Fruit fly (Drosophila melanogaster) whole organism, wandering third instar larva: Measurements from ENCODE around the gene CG3386.

Experiments
- Abd-B ChIP-seq: fragments of >200 bp; optimal IDR thresholded peaks from 2 replicates; lab custom pipeline; 2017; ENCODE audit warnings: missing biosample characterization, missing genetic modification characterization
- CG32264 ChIP-seq: fragments of 200-800 bp; sonication (Bioruptor generic); optimal IDR thresholded peaks from 2 replicates; lab custom pipeline; 2016; ENCODE audit warnings: missing biosample characterization, missing genetic modification characterization
- CG9705 ChIP-seq: fragments of 200-800 bp; sonication (Bioruptor generic); optimal IDR thresholded peaks from 2 replicates; lab custom pipeline; 2018; ENCODE audit warnings: missing biosample characterization, mild to moderate bottlenecking, missing genetic modification characterization
- Dfd ChIP-seq: fragments of >200 bp; optimal IDR thresholded peaks from 2 replicates; lab custom pipeline; 2017; ENCODE audit warnings: missing biosample characterization, missing genetic modification characterization
- Dif ChIP-seq: fragments of 200-275, 200-300 bp; sonication (Bioruptor generic); optimal IDR thresholded peaks from 2 replicates; lab custom pipeline; 2018; ENCODE audit warnings: missing biosample characterization, missing genetic modification characterization; ENCODE audit not compliant: partially characterized antibody
- GATAd ChIP-seq: sonication (Bioruptor generic); optimal IDR thresholded peaks from 2 replicates; lab custom pipeline; 2016; ENCODE audit warnings: missing biosample characterization, missing genetic modification characterization
- HLH106 ChIP-seq: fragments of 200-800 bp; optimal IDR thresholded peaks from 3 replicates; lab custom pipeline; 2019; ENCODE audit warnings: missing biosample characterization, mild to moderate bottlenecking, missing genetic modification characterization, moderate library complexity
- Hnf4 ChIP-seq: fragments of 200-800 bp; sonication (Bioruptor generic); optimal IDR thresholded peaks from 2 replicates; lab custom pipeline; 2016; ENCODE audit warnings: missing biosample characterization, mild to moderate bottlenecking, missing genetic modification characterization
- Hr78 ChIP-seq: fragments of >200 bp; optimal IDR thresholded peaks from 2 replicates; lab custom pipeline; 2017; ENCODE audit warnings: missing biosample characterization, missing genetic modification characterization
- Hr83 ChIP-seq: fragments of 200-300 bp; sonication (Bioruptor generic); optimal IDR thresholded peaks from 2 replicates; lab custom pipeline; 2016; ENCODE audit warnings: missing biosample characterization, mild to moderate bottlenecking, missing genetic modification characterization, moderate library complexity; ENCODE audit not compliant: poor library complexity, severe bottlenecking
- Jra ChIP-seq: sonication (Bioruptor generic); optimal IDR thresholded peaks from 2 replicates; lab custom pipeline; 2016; ENCODE audit warnings: missing biosample characterization, missing genetic modification characterization
- Mio ChIP-seq: sonication (Bioruptor generic); optimal IDR thresholded peaks from 2 replicates; lab custom pipeline; 2016; ENCODE audit warnings: missing biosample characterization, missing genetic modification characterization
- N ChIP-seq: fragments of >200 bp; optimal IDR thresholded peaks from 2 replicates; lab custom pipeline; 2018; ENCODE audit warnings: missing biosample characterization, missing external identifiers, missing genetic modification characterization
- OdsH ChIP-seq: fragments of 200-800 bp; sonication (Bioruptor generic); optimal IDR thresholded peaks from 2 replicates; lab custom pipeline; 2016; ENCODE audit warnings: missing biosample characterization, mild to moderate bottlenecking, missing genetic modification characterization
- Rel ChIP-seq, 2 experiments: fragments of 200-800 bp; sonication (Bioruptor generic) in 1 of 2; optimal IDR thresholded peaks; 2 replicates in 1 of 2; 3 replicates in 1 of 2; lab custom pipeline; 2016 to 2019; ENCODE audit warnings: mild to moderate bottlenecking in 2 of 2, missing biosample characterization in 2 of 2, missing genetic modification characterization in 2 of 2, moderate library complexity in 1 of 2
- Sp1 ChIP-seq: fragments of 200-800 bp; sonication (Bioruptor generic); optimal IDR thresholded peaks from 3 replicates; lab custom pipeline; 2019; ENCODE audit warnings: missing biosample characterization, mild to moderate bottlenecking, missing genetic modification characterization, moderate library complexity
- Vsx2 ChIP-seq: fragments of 200-300, 225-300 bp; sonication (Bioruptor generic); optimal IDR thresholded peaks from 2 replicates; lab custom pipeline; 2018; ENCODE audit warnings: missing biosample characterization, missing genetic modification characterization; ENCODE audit not compliant: partially characterized antibody
- br ChIP-seq: fragments of 200-800 bp; sonication (Bioruptor generic); optimal IDR thresholded peaks from 2 replicates; lab custom pipeline; 2016; ENCODE audit warnings: missing biosample characterization, missing genetic modification characterization
- brk ChIP-seq: fragments of 200-800 bp; sonication (Bioruptor generic); optimal IDR thresholded peaks from 2 replicates; lab custom pipeline; 2016; ENCODE audit warnings: missing biosample characterization, mild to moderate bottlenecking, missing genetic modification characterization
- dl ChIP-seq, 2 experiments: fragments of 175-275, 200-275 bp in 1 of 2; fragments of 200-275 bp in 1 of 2; sonication (Bioruptor generic); optimal IDR thresholded peaks; lab custom pipeline; 2018; ENCODE audit warnings: mild to moderate bottlenecking in 2 of 2, missing biosample characterization in 2 of 2, missing genetic modification characterization in 2 of 2, moderate library complexity in 2 of 2; ENCODE audit not compliant: partially characterized antibody in 2 of 2, insufficient read depth in 1 of 2
- dsf ChIP-seq: sonication (Bioruptor generic); optimal IDR thresholded peaks from 2 replicates; lab custom pipeline; 2016; ENCODE audit warnings: missing biosample characterization, missing genetic modification characterization, borderline replicate concordance
- ey ChIP-seq: fragments of 200-800 bp; sonication (Bioruptor generic); optimal IDR thresholded peaks from 2 replicates; lab custom pipeline; 2016; ENCODE audit warnings: missing biosample characterization, missing genetic modification characterization
- foxo ChIP-seq, 2 experiments: fragments of 200-800 bp; sonication (Bioruptor generic); optimal IDR thresholded peaks; 2 replicates in 1 of 2; 3 replicates in 1 of 2; lab custom pipeline; 2016 to 2017; ENCODE audit warnings: missing biosample characterization in 2 of 2, missing genetic modification characterization in 2 of 2
- fru ChIP-seq: fragments of 200-800 bp; sonication (Bioruptor generic); optimal IDR thresholded peaks from 3 replicates; lab custom pipeline; 2016; ENCODE audit warnings: missing biosample characterization, mild to moderate bottlenecking, missing genetic modification characterization
- h ChIP-seq: fragments of 200-800 bp; sonication (Bioruptor generic); optimal IDR thresholded peaks from 3 replicates; lab custom pipeline; 2016; ENCODE audit warnings: missing biosample characterization, mild to moderate bottlenecking, missing genetic modification characterization
- jim ChIP-seq: fragments of 175-275, 200-325 bp; sonication (Bioruptor generic); optimal IDR thresholded peaks from 2 replicates; lab custom pipeline; 2016; ENCODE audit warnings: missing biosample characterization, mild to moderate bottlenecking, missing genetic modification characterization
- lola ChIP-seq: fragments of >200 bp; optimal IDR thresholded peaks from 2 replicates; lab custom pipeline; 2017; ENCODE audit warnings: missing biosample characterization, missing genetic modification characterization
- pan ChIP-seq: fragments of >200 bp; optimal IDR thresholded peaks from 2 replicates; lab custom pipeline; 2017
- psq ChIP-seq: fragments of 200-800 bp; sonication (Bioruptor generic); optimal IDR thresholded peaks from 3 replicates; lab custom pipeline; 2017; ENCODE audit warnings: missing biosample characterization, mild to moderate bottlenecking, missing genetic modification characterization, moderate library complexity
- rgr ChIP-seq: fragments of 200-800 bp; sonication (Bioruptor generic); optimal IDR thresholded peaks from 3 replicates; lab custom pipeline; 2016; ENCODE audit warnings: missing biosample characterization, mild to moderate bottlenecking, missing genetic modification characterization
- sage ChIP-seq: fragments of 200-800 bp; sonication (Bioruptor generic); optimal IDR thresholded peaks from 2 replicates; lab custom pipeline; 2016; ENCODE audit warnings: missing biosample characterization, mild to moderate bottlenecking, missing genetic modification characterization
- sv ChIP-seq: fragments of 200-800 bp; sonication (Bioruptor generic); optimal IDR thresholded peaks from 3 replicates; lab custom pipeline; 2016; ENCODE audit warnings: missing biosample characterization, missing genetic modification characterization
- tai ChIP-seq: sonication (Bioruptor generic); optimal IDR thresholded peaks from 2 replicates; lab custom pipeline; 2016; ENCODE audit warnings: missing biosample characterization, missing genetic modification characterization
- usp ChIP-seq: fragments of >200 bp; optimal IDR thresholded peaks from 2 replicates; lab custom pipeline; 2017; ENCODE audit warnings: missing biosample characterization, missing genetic modification characterization
- woc ChIP-seq: sonication (Bioruptor generic); optimal IDR thresholded peaks from 2 replicates; lab custom pipeline; 2016; ENCODE audit warnings: missing biosample characterization, mild to moderate bottlenecking, missing genetic modification characterization

The CG3386 gene

DNA sequence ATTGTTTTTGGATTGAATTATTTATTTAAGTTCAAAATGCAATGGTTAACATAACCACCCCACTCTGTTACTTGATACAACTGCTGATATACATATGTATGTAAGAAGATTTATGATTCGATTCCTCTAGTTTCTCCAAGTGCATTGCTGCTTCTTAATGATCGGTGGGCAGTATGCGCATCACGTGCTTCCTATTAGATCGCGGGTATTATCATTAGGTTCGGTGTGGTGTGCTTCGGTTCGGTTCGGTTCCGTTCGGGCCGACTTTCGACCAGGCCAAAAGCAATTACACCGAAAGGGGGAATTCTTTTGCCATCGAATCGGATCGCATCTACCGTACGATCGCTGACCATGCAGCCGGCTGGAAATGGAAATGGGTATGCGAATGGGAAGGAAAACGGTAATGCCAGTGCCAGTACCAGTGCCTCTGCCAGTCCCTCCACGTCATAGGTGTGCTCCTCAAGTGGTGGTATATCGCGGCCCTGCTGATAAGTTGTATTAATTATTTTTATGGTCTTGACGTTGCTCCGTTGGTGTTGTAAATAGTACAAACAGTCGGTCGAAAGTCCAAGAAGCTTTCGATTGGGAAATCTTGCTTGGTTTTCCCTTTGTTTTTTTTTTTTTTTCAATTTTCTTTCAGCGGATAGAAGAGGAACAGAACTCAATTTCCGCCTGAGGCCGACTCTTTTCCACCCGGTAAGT is 44.8 kb downstream of the CG3386 start:
- no peak for TF ChIP-seq Rel (GFP tag; optimal IDR thresholded peaks at IDR 0.05; lab: Kevin White, UChicago)
- TF ChIP-seq Rel (tag; optimal IDR thresholded peaks at IDR 0.05; lab: Kevin White, UChicago), result peak; percentile 76
- no peak for TF ChIP-seq CG32264

DNA sequence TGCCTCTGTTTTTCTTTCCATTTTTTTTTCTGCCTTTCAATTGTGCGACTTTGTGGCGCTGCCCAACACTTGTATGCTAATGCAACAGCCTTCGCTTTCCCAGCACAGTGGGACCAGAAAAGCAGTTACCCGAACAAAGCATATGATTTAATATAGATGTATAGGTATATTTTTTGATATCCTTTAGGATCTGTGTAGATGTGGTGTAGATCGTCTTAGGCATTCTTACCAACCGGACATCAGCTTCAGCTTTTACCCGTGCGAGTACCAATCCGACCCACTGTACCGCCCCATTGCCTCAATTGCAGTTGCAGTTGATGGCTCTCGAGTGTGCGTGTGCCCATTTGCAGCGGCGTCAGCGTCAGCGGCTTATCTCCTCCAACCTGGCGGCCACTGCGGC is 45.8 kb downstream of the CG3386 start:
- TF ChIP-seq usp (no peak), pan (lab: Kevin White, UChicago) (no peak), jim (GFP tag; lab: Kevin White, UChicago) (no peak), psq (no peak), Sp1 (GFP tag; lab: Kevin White, UChicago) (no peak), rgr (GFP tag; lab: Kevin White, UChicago) (peak; percentile 30), Dif (no peak), Mio (GFP tag; lab: Kevin White, UChicago) (no peak), tai (GFP tag; lab: Kevin White, UChicago) (no peak), Vsx2 (GFP tag; lab: Kevin White, UChicago) (no peak), fru (GFP tag; lab: Kevin White, UChicago) (peak; percentile 34), CG9705 (GFP tag; lab: Kevin White, UChicago) (no peak), dsf (GFP tag; lab: Kevin White, UChicago) (no peak), Abd-B (no peak), OdsH (peak; percentile 3), sv (GFP tag; lab: Kevin White, UChicago) (no peak), brk (GFP tag; lab: Kevin White, UChicago) (no peak), foxo (GFP tag; optimal IDR thresholded peaks at IDR 0.05; lab: Kevin White, UChicago) (peak in 1 of 2 experiments; percentile 36), Dfd (GFP tag; lab: Kevin White, UChicago) (no peak), h (GFP tag; lab: Kevin White, UChicago) (peak; percentile 10), woc (GFP tag; lab: Kevin White, UChicago) (no peak), HLH106 (no peak), CG32264 (no peak), Hnf4 (GFP tag; lab: Kevin White, UChicago) (no peak), ey (GFP tag; lab: Kevin White, UChicago) (peak; percentile 27), lola (GFP tag; lab: Kevin White, UChicago) (no peak), br (GFP tag; lab: Kevin White, UChicago) (peak; percentile 24), GATAd (no peak)

DNA sequence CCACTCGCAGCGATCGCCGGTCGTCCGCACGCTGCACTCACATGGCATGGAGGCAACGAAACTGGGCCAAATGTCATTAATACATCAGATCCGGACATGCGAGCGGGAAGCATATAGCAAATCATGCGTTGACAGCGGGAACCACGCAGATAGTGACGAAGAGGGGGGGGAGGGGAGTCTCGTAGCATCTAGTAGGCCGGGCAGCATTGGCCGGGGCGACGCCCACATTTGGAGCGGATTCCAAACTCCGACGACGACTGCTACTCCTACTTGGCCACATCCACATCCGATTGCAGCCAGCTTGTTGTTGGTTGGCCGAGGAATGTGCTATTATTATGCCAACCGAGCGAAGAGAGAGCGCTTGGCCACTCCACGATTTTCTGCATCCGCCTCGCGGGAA is 46.7 kb downstream of the CG3386 start:
- TF ChIP-seq sage (no peak), dsf (GFP tag; lab: Kevin White, UChicago) (no peak), ey (GFP tag; lab: Kevin White, UChicago) (no peak), Hr83 (GFP tag; lab: Kevin White, UChicago) (no peak), pan (lab: Kevin White, UChicago) (no peak), CG32264 (no peak), br (GFP tag; lab: Kevin White, UChicago) (no peak)

DNA sequence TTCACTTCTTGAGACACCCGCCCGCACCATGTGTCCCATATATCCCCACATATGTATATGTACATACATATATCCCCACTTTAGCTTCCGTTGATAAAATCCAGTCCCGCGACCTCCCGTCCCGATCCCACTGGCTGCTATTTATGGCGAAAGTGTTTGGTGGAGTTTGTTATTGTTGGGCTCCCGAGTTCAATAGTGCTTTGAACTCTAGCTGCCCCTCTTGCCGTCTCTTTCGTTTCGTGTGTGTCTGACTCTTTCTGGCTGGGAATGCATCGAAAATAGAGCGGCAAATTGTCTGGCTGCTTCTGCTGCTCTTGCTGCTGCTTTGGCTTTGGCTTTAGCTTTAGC is 47.3 kb downstream of the CG3386 start:
- no peak for TF ChIP-seq lola (GFP tag; lab: Kevin White, UChicago)

DNA sequence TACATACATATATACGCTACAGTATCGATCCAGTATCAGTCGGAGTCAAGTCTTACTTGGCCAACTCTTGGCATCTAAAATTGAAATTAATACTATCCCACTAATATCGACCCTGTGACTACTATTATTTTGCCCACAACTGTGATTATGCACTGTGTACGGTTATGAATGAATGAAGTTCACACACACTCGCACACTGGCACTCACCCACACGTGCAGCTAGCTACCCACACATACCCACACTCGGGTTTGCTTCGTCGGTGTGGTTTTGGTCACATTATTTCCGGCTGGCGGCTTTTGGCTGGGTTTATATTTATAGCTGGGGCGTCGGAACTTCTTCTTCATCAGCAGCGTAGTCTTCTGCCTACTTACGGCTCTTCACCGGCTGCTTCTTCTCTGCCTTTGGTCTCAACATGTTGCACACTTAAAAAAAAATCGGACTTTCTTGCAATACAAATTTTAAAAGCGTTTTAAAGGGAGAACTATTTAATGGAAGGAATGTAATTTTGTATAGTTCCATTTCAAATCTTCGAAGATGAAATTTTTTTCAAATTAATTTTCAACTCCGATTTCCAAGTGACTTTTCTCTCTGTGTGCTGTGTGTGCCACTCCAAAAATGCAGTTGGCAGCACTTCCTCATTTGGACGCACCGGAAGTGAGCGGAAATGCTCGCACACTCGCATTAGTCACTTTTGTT is 47.8 kb downstream of the CG3386 start:
- TF ChIP-seq dl (GFP tag; optimal IDR thresholded peaks at IDR 0.05; lab: Kevin White, UChicago; ENCODE audit: insufficient read depth in 1 of 2, partially characterized antibody in 2 of 2) (no peak), Mio (GFP tag; lab: Kevin White, UChicago) (no peak), OdsH (peak; percentile 68), Vsx2 (GFP tag; lab: Kevin White, UChicago) (no peak), HLH106 (peak; percentile 64), Dfd (GFP tag; lab: Kevin White, UChicago) (no peak), foxo (GFP tag; optimal IDR thresholded peaks at IDR 0.05; lab: Kevin White, UChicago) (peak in 1 of 2 experiments; percentile 72), Abd-B (no peak), dsf (GFP tag; lab: Kevin White, UChicago) (no peak), CG32264 (peak; percentile 22), Jra (peak; percentile 30), h (GFP tag; lab: Kevin White, UChicago) (peak; percentile 73), brk (GFP tag; lab: Kevin White, UChicago) (peak; percentile 16), sage (no peak), fru (GFP tag; lab: Kevin White, UChicago) (peak; percentile 75), Dif (no peak), Rel (GFP tag; optimal IDR thresholded peaks at IDR 0.05; lab: Kevin White, UChicago) (no peak), Rel (tag; optimal IDR thresholded peaks at IDR 0.05; lab: Kevin White, UChicago) (no peak), CG9705 (GFP tag; lab: Kevin White, UChicago) (no peak), usp (no peak), woc (GFP tag; lab: Kevin White, UChicago) (peak; percentile 46), rgr (GFP tag; lab: Kevin White, UChicago) (peak; percentile 74), N (GFP tag; lab: Kevin White, UChicago) (no peak), jim (GFP tag; lab: Kevin White, UChicago) (no peak), Hr78 (GFP tag; lab: Kevin White, UChicago) (no peak), GATAd (no peak), ey (GFP tag; lab: Kevin White, UChicago) (peak; percentile 73), sv (GFP tag; lab: Kevin White, UChicago) (peak; percentile 78), psq (peak; percentile 52), lola (GFP tag; lab: Kevin White, UChicago) (no peak)
